Worm (Caenorhabditis elegans) whole organism, L3 larva: ENCODE results near the gene C56G2.22.

Experiments used
- R02D3.7 ChIP-seq: fragments of 150-350 bp; optimal IDR thresholded peaks from 2 replicates; lab custom pipeline; 2014; ENCODE audit warnings: missing biosample characterization, missing genetic modification characterization
- ZK546.5 ChIP-seq: sonication (generic microtip); optimal IDR thresholded peaks from 2 replicates; lab custom pipeline; 2017; ENCODE audit warnings: missing biosample characterization, missing genetic modification characterization
- aly-2 ChIP-seq: fragments of 150-350 bp; optimal IDR thresholded peaks from 2 replicates; lab custom pipeline; 2014; ENCODE audit warnings: missing biosample characterization, missing genetic modification characterization
- ama-1 ChIP-seq: fragments of 150-350 bp; optimal IDR thresholded peaks from 2 replicates; lab custom pipeline; 2018
- ceh-16 ChIP-seq: sonication (generic microtip); optimal IDR thresholded peaks from 2 replicates; lab custom pipeline; 2017; ENCODE audit warnings: missing biosample characterization, missing genetic modification characterization
- ceh-28 ChIP-seq: fragments of 150-350 bp; optimal IDR thresholded peaks from 2 replicates; lab custom pipeline; 2014; ENCODE audit warnings: missing biosample characterization, missing genetic modification reagents, missing genetic modification characterization
- ceh-82 ChIP-seq: fragments of 150-350 bp; optimal IDR thresholded peaks from 2 replicates; lab custom pipeline; 2014; ENCODE audit warnings: missing biosample characterization, missing genetic modification characterization
- daf-12 ChIP-seq: fragments of 150-350 bp; optimal IDR thresholded peaks from 2 replicates; lab custom pipeline; 2014; ENCODE audit warnings: missing biosample characterization, missing genetic modification reagents, missing genetic modification characterization
- egl-5 ChIP-seq: fragments of 150-350 bp; optimal IDR thresholded peaks from 2 replicates; lab custom pipeline; 2017; ENCODE audit warnings: missing biosample characterization, missing genetic modification reagents, missing genetic modification characterization, inconsistent platforms
- elt-1 ChIP-seq: fragments of 150-350 bp; optimal IDR thresholded peaks from 2 replicates; lab custom pipeline; 2014; ENCODE audit warnings: missing biosample characterization, missing genetic modification characterization
- elt-2 ChIP-seq: sonication (generic microtip); optimal IDR thresholded peaks from 2 replicates; lab custom pipeline; 2016; ENCODE audit warnings: missing genetic modification reagents, mild to moderate bottlenecking, missing genetic modification characterization, missing compliant biosample characterization
- fkh-10 ChIP-seq: sonication (generic microtip); optimal IDR thresholded peaks from 2 replicates; lab custom pipeline; 2017; ENCODE audit warnings: missing biosample characterization, missing genetic modification reagents, missing genetic modification characterization
- fos-1 ChIP-seq: fragments of 150-350 bp; optimal IDR thresholded peaks from 2 replicates; lab custom pipeline; 2014; ENCODE audit warnings: missing biosample characterization, missing genetic modification characterization
- hmg-11 ChIP-seq: sonication (generic microtip); optimal IDR thresholded peaks from 2 replicates; lab custom pipeline; 2016; ENCODE audit warnings: missing genetic modification characterization, missing compliant biosample characterization
- jun-1 ChIP-seq: fragments of 150-350 bp; optimal IDR thresholded peaks from 2 replicates; lab custom pipeline; 2014; ENCODE audit warnings: missing biosample characterization, missing genetic modification reagents, missing genetic modification characterization
- lin-15B ChIP-seq: fragments of 150-350 bp; optimal IDR thresholded peaks from 2 replicates; lab custom pipeline; 2014; ENCODE audit warnings: missing biosample characterization, missing genetic modification characterization
- lin-39 ChIP-seq: fragments of 150-350 bp; optimal IDR thresholded peaks from 2 replicates; lab custom pipeline; 2018; ENCODE audit warnings: missing biosample characterization, missing genetic modification reagents, missing genetic modification characterization
- mdl-1 ChIP-seq: fragments of 150-350 bp; optimal IDR thresholded peaks from 2 replicates; lab custom pipeline; 2014; ENCODE audit warnings: missing biosample characterization, missing genetic modification characterization
- mml-1 ChIP-seq: fragments of 150-350 bp; sonication (generic microtip); optimal IDR thresholded peaks from 3 replicates; lab custom pipeline; 2014; ENCODE audit warnings: missing biosample characterization, missing genetic modification characterization
- nfya-1 ChIP-seq: sonication (generic microtip); optimal IDR thresholded peaks from 2 replicates; lab custom pipeline; 2017; ENCODE audit warnings: missing genetic modification characterization, mild to moderate bottlenecking, missing compliant biosample characterization, antibody characterized with exemption, moderate library complexity; ENCODE audit not compliant: insufficient read depth
- nhr-11 ChIP-seq: fragments of 150-350 bp; optimal IDR thresholded peaks from 2 replicates; lab custom pipeline; 2014; ENCODE audit warnings: missing biosample characterization, missing genetic modification characterization
- nhr-12 ChIP-seq: fragments of 150-350 bp; optimal IDR thresholded peaks from 2 replicates; lab custom pipeline; 2014; ENCODE audit warnings: missing biosample characterization, missing genetic modification characterization
- nhr-25 ChIP-seq: sonication (generic microtip); optimal IDR thresholded peaks from 2 replicates; lab custom pipeline; 2017; ENCODE audit warnings: missing biosample characterization, missing genetic modification characterization
- nhr-43 ChIP-seq: sonication (generic microtip); optimal IDR thresholded peaks from 2 replicates; lab custom pipeline; 2016; ENCODE audit warnings: mild to moderate bottlenecking, missing genetic modification characterization, missing compliant biosample characterization; ENCODE audit not compliant: poor library complexity, severe bottlenecking
- nhr-76 ChIP-seq: fragments of 150-350 bp; sonication (generic microtip); optimal IDR thresholded peaks from 5 replicates; lab custom pipeline; 2014; ENCODE audit warnings: missing biosample characterization, missing genetic modification characterization
- pha-4 ChIP-seq: fragments of 150-350 bp; optimal IDR thresholded peaks from 2 replicates; lab custom pipeline; 2014; ENCODE audit warnings: missing biosample characterization, missing genetic modification reagents, missing genetic modification characterization
- skn-1 ChIP-seq: fragments of 150-350 bp; optimal IDR thresholded peaks from 2 replicates; lab custom pipeline; 2014; ENCODE audit warnings: missing biosample characterization, missing genetic modification characterization
- snpc-4 ChIP-seq: fragments of 150-350 bp; optimal IDR thresholded peaks from 2 replicates; lab custom pipeline; 2014; ENCODE audit warnings: missing biosample characterization, missing genetic modification characterization
- tbx-2 ChIP-seq: sonication (generic microtip); optimal IDR thresholded peaks from 2 replicates; lab custom pipeline; 2016; ENCODE audit warnings: mild to moderate bottlenecking, missing genetic modification characterization, missing compliant biosample characterization
- unc-39 ChIP-seq: sonication (generic microtip); optimal IDR thresholded peaks from 4 replicates; lab custom pipeline; 2017; ENCODE audit warnings: missing biosample characterization, missing genetic modification characterization
- unc-62 ChIP-seq: fragments of 150-350 bp; sonication (generic microtip); optimal IDR thresholded peaks from 4 replicates; lab custom pipeline; 2014; ENCODE audit warnings: missing biosample characterization, missing genetic modification reagents, missing genetic modification characterization
- zag-1 ChIP-seq: fragments of 150-350 bp; optimal IDR thresholded peaks from 2 replicates; lab custom pipeline; 2014; ENCODE audit warnings: missing biosample characterization, missing genetic modification characterization
- ztf-4 ChIP-seq: fragments of 150-350 bp; optimal IDR thresholded peaks from 2 replicates; lab custom pipeline; 2014; ENCODE audit warnings: missing biosample characterization, missing genetic modification characterization

C56G2.22 gene

DNA sequence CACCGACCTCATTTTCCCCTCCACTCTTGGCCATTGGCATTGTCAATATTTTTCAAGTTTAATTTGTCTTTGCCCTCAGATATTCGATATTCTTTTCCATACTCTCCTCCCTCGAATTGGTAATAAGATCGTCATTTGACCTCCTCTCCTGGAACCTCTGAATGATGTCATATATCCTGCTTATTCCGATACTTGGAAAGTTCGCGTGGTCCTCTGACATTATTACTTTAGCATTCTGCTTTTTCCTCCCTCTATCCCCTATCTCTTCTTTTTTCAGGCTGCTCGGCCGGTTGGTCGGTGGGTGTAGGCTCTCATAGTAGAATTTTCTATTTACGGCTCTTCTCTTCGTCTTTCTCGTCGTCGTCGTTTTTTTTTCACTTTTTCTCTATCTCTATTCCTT lies 6.2 kb downstream of the C56G2.22 start:
- TF ChIP-seq skn-1 (no peak), fkh-10 (GFP tag; lab: Kevin White, UChicago) (peak; percentile 36), elt-1 (tag; lab: Kevin White, UChicago) (no peak), nhr-12 (tag; lab: Kevin White, UChicago) (no peak), nhr-43 (no peak), nhr-25 (tag; lab: Kevin White, UChicago) (no peak), ama-1 (lab: Kevin White, UChicago) (no peak), jun-1 (no peak), unc-62 (GFP tag; lab: Kevin White, UChicago) (no peak), elt-2 (no peak), mml-1 (tag; lab: Kevin White, UChicago) (no peak), nhr-76 (tag; lab: Kevin White, UChicago) (no peak), nfya-1 (tag; lab: Kevin White, UChicago) (peak; percentile 20), ztf-4 (tag; lab: Kevin White, UChicago) (no peak), tbx-2 (tag; lab: Kevin White, UChicago) (peak; percentile 34)

DNA sequence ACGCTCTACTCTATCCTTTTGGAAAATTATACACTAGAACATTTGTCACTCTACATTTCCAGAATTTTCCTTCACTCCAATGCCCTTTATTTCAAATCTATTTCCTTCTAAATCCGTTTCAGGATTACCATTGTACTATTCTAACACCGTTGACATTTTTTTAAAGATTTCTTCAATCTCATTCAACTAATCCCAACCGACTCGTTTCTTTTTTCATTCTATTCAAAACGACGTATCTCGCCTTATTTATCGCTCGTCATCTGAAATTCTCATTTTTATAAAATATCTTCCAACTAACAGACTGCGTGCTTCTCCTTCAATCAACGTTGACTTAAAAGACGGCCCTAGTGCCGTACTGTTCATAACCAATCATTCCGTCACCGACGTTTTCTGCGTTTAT lies 6.8 kb downstream of the C56G2.22 start, which contains the start of gene akap-1:
Gene akap-1, plus strand, starts transcription at position 301 of the 400 bp plus-strand sequence.
- no peak for TF ChIP-seq nhr-25 (tag; lab: Kevin White, UChicago)
- no peak for TF ChIP-seq mdl-1 (tag; lab: Kevin White, UChicago)
- no peak for TF ChIP-seq nhr-12 (tag; lab: Kevin White, UChicago)
- TF ChIP-seq elt-2: no peak
- no peak for TF ChIP-seq ceh-28 (tag; lab: Kevin White, UChicago)
- TF ChIP-seq ZK546.5: no peak
- TF ChIP-seq lin-15B (tag; lab: Kevin White, UChicago): no peak
- no peak for TF ChIP-seq nfya-1 (tag; lab: Kevin White, UChicago)
- no peak for TF ChIP-seq unc-39 (tag; lab: Kevin White, UChicago)
- no peak for TF ChIP-seq fos-1 (tag; lab: Kevin White, UChicago)
- TF ChIP-seq snpc-4 (tag; lab: Kevin White, UChicago): no peak
- TF ChIP-seq nhr-43: no peak
- TF ChIP-seq nhr-76 (tag; lab: Kevin White, UChicago): no peak
- no peak for TF ChIP-seq R02D3.7
- no peak for TF ChIP-seq fkh-10 (GFP tag; lab: Kevin White, UChicago)
- TF ChIP-seq ztf-4 (tag; lab: Kevin White, UChicago): no peak
- TF ChIP-seq lin-39 (tag; lab: Kevin White, UChicago): no peak
- no peak for TF ChIP-seq zag-1 (tag; lab: Kevin White, UChicago)
- no peak for TF ChIP-seq aly-2 (tag; lab: Kevin White, UChicago)
- TF ChIP-seq skn-1: no peak

DNA sequence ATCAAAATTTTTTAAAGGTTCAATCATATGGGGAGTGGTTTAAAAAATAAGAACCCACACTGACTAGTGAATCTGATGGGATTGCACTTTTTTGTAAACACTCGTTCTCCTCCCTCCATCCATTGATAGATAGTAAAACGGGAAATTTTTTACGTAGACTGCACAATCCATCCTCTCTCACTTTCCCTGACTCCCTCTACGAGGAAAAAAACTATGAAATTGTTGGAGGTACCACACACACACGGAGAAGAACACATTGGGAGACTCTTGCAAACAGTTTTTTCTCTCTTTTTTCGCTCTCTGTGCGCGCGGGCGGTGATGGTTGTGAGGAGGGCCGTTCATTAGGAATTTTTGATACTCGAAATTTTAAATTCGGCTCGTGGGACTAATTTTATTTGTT lies 9.1 kb downstream of the C56G2.22 start:
- TF ChIP-seq snpc-4 (tag; lab: Kevin White, UChicago): no peak
- no peak for TF ChIP-seq skn-1
- no peak for TF ChIP-seq ceh-82
- TF ChIP-seq ceh-16 (tag; lab: Kevin White, UChicago): no peak
- no peak for TF ChIP-seq daf-12
- no peak for TF ChIP-seq nhr-76 (tag; lab: Kevin White, UChicago)
- TF ChIP-seq mdl-1 (tag; lab: Kevin White, UChicago): no peak
- TF ChIP-seq pha-4 (tag; lab: Kevin White, UChicago): peak; percentile 19

DNA sequence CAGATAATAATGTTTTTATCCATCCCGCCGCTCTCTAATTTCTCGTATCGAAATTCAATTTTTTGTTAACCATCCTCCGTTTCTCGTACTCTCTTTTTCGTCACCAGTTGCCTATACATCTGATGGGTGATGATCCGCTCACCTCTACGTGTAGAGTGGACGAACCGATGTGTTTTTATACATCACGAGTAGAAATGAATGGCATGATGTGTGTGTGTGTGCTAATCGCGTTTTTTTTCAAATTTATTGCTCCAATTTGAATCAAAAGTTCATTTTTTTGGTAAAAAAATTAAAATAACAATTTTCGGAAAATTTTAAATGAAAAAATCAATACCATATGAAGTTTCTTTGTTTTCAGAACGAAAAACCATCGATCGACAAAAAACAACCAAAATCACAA lies 9.8 kb downstream of the C56G2.22 start:
- no peak for TF ChIP-seq R02D3.7
- no peak for TF ChIP-seq nhr-11
- no peak for TF ChIP-seq tbx-2 (tag; lab: Kevin White, UChicago)
- TF ChIP-seq elt-1 (tag; lab: Kevin White, UChicago): no peak
- no peak for TF ChIP-seq aly-2 (tag; lab: Kevin White, UChicago)
- TF ChIP-seq egl-5: peak; percentile 17
- no peak for TF ChIP-seq nhr-12 (tag; lab: Kevin White, UChicago)
- no peak for TF ChIP-seq ztf-4 (tag; lab: Kevin White, UChicago)
- TF ChIP-seq hmg-11 (tag; lab: Kevin White, UChicago): no peak

DNA sequence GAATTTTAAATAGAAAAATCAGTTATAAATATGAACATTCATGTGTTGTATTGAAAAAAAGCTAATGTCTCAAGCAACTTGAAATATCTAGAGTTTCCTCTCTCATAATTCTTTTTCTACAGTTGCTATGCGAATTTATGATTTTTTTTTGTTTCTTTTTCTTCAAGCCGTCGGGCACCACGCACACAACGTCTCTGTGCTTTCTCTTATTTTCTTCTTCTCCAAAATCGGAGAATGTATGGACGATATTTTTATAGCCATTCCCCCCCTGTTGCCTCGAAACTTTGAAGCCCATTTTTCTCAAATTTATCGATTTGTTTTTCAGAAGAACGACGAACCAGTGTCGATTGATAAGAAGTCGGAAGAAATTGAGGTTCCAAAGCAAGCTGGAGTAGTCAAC lies 10.5 kb downstream of the C56G2.22 start:
- TF ChIP-seq aly-2 (tag; lab: Kevin White, UChicago) (no peak), fkh-10 (GFP tag; lab: Kevin White, UChicago) (no peak), ama-1 (lab: Kevin White, UChicago) (peak; percentile 11), elt-2 (no peak), nhr-25 (tag; lab: Kevin White, UChicago) (no peak), pha-4 (tag; lab: Kevin White, UChicago) (no peak), nhr-11 (no peak), unc-39 (tag; lab: Kevin White, UChicago) (no peak), fos-1 (tag; lab: Kevin White, UChicago) (no peak)
